Worm (Caenorhabditis elegans): Measurements from ENCODE around the gene pitp-1.

Gene pitp-1

DNA sequence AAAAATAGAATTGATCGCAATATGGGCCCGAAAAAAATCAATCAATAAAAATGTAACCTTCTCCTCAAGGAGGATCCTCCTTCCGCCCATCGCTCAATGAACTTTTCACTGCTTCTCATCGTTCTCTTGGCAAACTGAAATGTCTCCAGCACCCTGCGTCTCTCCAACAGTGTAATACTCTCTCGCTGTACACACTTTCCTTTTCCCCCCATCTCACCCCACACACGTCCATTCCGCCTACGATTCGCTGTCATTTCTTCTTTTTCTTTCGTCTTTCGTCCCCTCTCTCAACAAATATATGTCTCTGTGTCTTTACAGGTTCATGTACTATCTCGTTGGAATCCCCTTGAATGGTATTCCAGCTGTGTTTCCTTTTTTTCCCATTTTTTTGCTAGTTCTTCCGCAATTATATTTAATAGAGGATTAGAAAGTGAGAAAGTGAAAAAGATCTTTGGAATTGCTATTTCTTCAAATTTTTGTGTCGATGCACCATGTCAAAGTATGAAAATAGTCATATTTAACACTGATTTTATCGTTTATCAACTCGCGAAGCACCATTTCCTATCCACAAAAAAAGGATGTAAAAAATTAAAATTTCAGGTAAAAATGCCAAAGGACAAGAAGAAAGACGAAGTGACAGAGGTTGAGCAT is 58.1 kb downstream of the pitp-1 start, which contains the start of gene rsu-1 (continued):
- no peak for TF ChIP-seq D2030.7 (GFP tag; IDR thresholded peaks at IDR 0.05)
- no peak for TF ChIP-seq rpc-1 (optimal IDR thresholded peaks at IDR 0.05)
- no peak for TF ChIP-seq rpc-1 (tag; optimal IDR thresholded peaks at IDR 0.05)
- TF ChIP-seq tbp1 (GFP tag; optimal IDR thresholded peaks at IDR 0.05) = no peak
- TF ChIP-seq nhr-27 (tag; optimal IDR thresholded peaks at IDR 0.05) = no peak
- TF ChIP-seq nhr-80 (tag; optimal IDR thresholded peaks at IDR 0.05) = peak; percentile 58
- peak; percentile 15 for TF ChIP-seq lin-54 (GFP tag; optimal IDR thresholded peaks at IDR 0.05)
- TF ChIP-seq ztf-22 (GFP tag; optimal IDR thresholded peaks at IDR 0.05) = no peak
- no peak for TF ChIP-seq tlf-1 (GFP tag; optimal IDR thresholded peaks at IDR 0.05)
- TF ChIP-seq F10E7.11 (tag; optimal IDR thresholded peaks at IDR 0.05) = no peak
- TF ChIP-seq snpc-4 (GFP tag; optimal IDR thresholded peaks at IDR 0.05) = no peak
- no peak for TF ChIP-seq snpc-4 (tag; optimal IDR thresholded peaks at IDR 0.05)
- no peak for TF ChIP-seq cebp-2 (GFP tag; IDR thresholded peaks at IDR 0.05)
- TF ChIP-seq ceh-40 (GFP tag; IDR thresholded peaks at IDR 0.05) = no peak
- TF ChIP-seq athp-1 (tag; optimal IDR thresholded peaks at IDR 0.05) = no peak
- 0 out of 2 replicates have a peak, but pooled peaks have one; percentile 18 for TF ChIP-seq egrh-3 (GFP tag; IDR thresholded peaks at IDR 0.05)
- no peak for TF ChIP-seq repo-1 (tag; optimal IDR thresholded peaks at IDR 0.05)
- TF ChIP-seq Y53G8AR.9 (GFP tag; conservative IDR thresholded peaks at IDR 0.05) = 0 out of 2 replicates have a peak, but pooled peaks have one; percentile 12
- TF ChIP-seq zim-3 (tag; optimal IDR thresholded peaks at IDR 0.05) = no peak
- no peak for TF ChIP-seq mes-4 (tag; optimal IDR thresholded peaks at IDR 0.05)
- no peak for TF ChIP-seq F57A8.1 (GFP tag; optimal IDR thresholded peaks at IDR 0.05)
- no peak for TF ChIP-seq tbx-9 (tag; optimal IDR thresholded peaks at IDR 0.05; ENCODE audit: borderline replicate concordance)
- TF ChIP-seq snpc-3.4 (tag; optimal IDR thresholded peaks at IDR 0.05) = peak; percentile 25
- peak; percentile 14 for TF ChIP-seq ceh-27 (GFP tag; optimal IDR thresholded peaks at IDR 0.05)
- TF ChIP-seq K11D2.4 (GFP tag; IDR thresholded peaks at IDR 0.05) = no peak
- no peak for TF ChIP-seq ets-4 (GFP tag; optimal IDR thresholded peaks at IDR 0.05)
- no peak for TF ChIP-seq aptf-2 (GFP tag; conservative IDR thresholded peaks at IDR 0.05)
- no peak for TF ChIP-seq mel-28 (tag; optimal IDR thresholded peaks at IDR 0.05; ENCODE audit: borderline replicate concordance)
- TF ChIP-seq somi-1 (GFP tag; optimal IDR thresholded peaks at IDR 0.05) = no peak
- TF ChIP-seq Y95B8A.8 (GFP tag; IDR thresholded peaks at IDR 0.05) = no peak
- no peak for TF ChIP-seq nfya-1 (tag; optimal IDR thresholded peaks at IDR 0.05; ENCODE audit: borderline replicate concordance, insufficient read depth)
- TF ChIP-seq efl-1 (GFP tag; optimal IDR thresholded peaks at IDR 0.05) = no peak
- peak; percentile 50 for TF ChIP-seq lin-40 (tag; optimal IDR thresholded peaks at IDR 0.05)
- peak; percentile 34; the same call in 1 of the 2 replicates for TF ChIP-seq dox-1 (GFP tag; IDR thresholded peaks at IDR 0.05)
- TF ChIP-seq C17E4.6 (GFP tag; IDR thresholded peaks at IDR 0.05) = no peak
- TF ChIP-seq C06A6.2 (GFP tag; conservative IDR thresholded peaks at IDR 0.05) = no peak
- peak; percentile 83 for TF ChIP-seq hmg-1.2 (GFP tag; IDR thresholded peaks at IDR 0.05)
- no peak for TF ChIP-seq ztf-6 (GFP tag; IDR thresholded peaks at IDR 0.05)
- TF ChIP-seq unc-130 (GFP tag; optimal IDR thresholded peaks at IDR 0.05) = no peak
- no peak for TF ChIP-seq ceh-100 (GFP tag; IDR thresholded peaks at IDR 0.05)
- TF ChIP-seq hlh-26 (GFP tag; conservative IDR thresholded peaks at IDR 0.05) = no peak
- peak; percentile 28; the same call in 1 of the 2 replicates for TF ChIP-seq Y56A3A.18 (GFP tag; IDR thresholded peaks at IDR 0.05)
- no peak for TF ChIP-seq B0261.1 (tag; optimal IDR thresholded peaks at IDR 0.05)
- no peak for TF ChIP-seq lsy-27 (tag; optimal IDR thresholded peaks at IDR 0.05; ENCODE audit: borderline replicate concordance, insufficient read depth)
- no peak for TF ChIP-seq gei-17 (GFP tag; optimal IDR thresholded peaks at IDR 0.05)
- TF ChIP-seq ccch-3 (GFP tag; optimal IDR thresholded peaks at IDR 0.05) = no peak
- peak; percentile 31 for TF ChIP-seq attf-5 (GFP tag; optimal IDR thresholded peaks at IDR 0.05)
- no peak for TF ChIP-seq dpff-1 (tag; optimal IDR thresholded peaks at IDR 0.05)
- no peak for TF ChIP-seq T07F8.4 (tag; optimal IDR thresholded peaks at IDR 0.05)
